Worm (Caenorhabditis elegans) whole organism, L1 larva: ENCODE data around the gene sumv-1.

Source experiments
- ama-1 ChIP-seq: fragments of 150-350 bp; optimal IDR thresholded peaks from 2 replicates; lab custom pipeline; 2014
- ces-1 ChIP-seq: fragments of 150-350 bp; optimal IDR thresholded peaks from 2 replicates; lab custom pipeline; 2014; ENCODE audit warnings: missing biosample characterization, missing genetic modification reagents, missing genetic modification characterization
- elt-2 ChIP-seq: sonication (generic microtip); optimal IDR thresholded peaks from 2 replicates; lab custom pipeline; 2016; ENCODE audit warnings: missing genetic modification characterization, mild to moderate bottlenecking, inconsistent platforms, missing compliant biosample characterization, missing genetic modification reagents
- lin-14 ChIP-seq: fragments of 200-800 bp; sonication (Bioruptor generic); optimal IDR thresholded peaks from 2 replicates; lab custom pipeline; 2018; ENCODE audit warnings: mild to moderate bottlenecking, missing genetic modification characterization, moderate library complexity, missing compliant biosample characterization
- lsy-2 ChIP-seq, 2 experiments: fragments of 150-350 bp; optimal IDR thresholded peaks; 2 replicates each; lab custom pipeline; 2014; ENCODE audit warnings: missing biosample characterization in 2 of 2, missing genetic modification characterization in 2 of 2
- mef-2 ChIP-seq: fragments of 150-350 bp; optimal IDR thresholded peaks from 2 replicates; lab custom pipeline; 2014; ENCODE audit warnings: missing biosample characterization, missing genetic modification characterization
- nhr-12 ChIP-seq: sonication (generic microtip); optimal IDR thresholded peaks from 2 replicates; lab custom pipeline; 2017; ENCODE audit warnings: missing biosample characterization, missing genetic modification characterization
- pag-3 ChIP-seq: sonication (generic microtip); optimal IDR thresholded peaks from 2 replicates; lab custom pipeline; 2017; ENCODE audit warnings: missing genetic modification characterization, mild to moderate bottlenecking, missing compliant biosample characterization, antibody characterized with exemption, borderline replicate concordance; ENCODE audit not compliant: insufficient read depth
- snu-23 ChIP-seq: sonication (generic microtip); optimal IDR thresholded peaks from 2 replicates; lab custom pipeline; 2016; ENCODE audit warnings: missing genetic modification characterization, missing compliant biosample characterization
- unc-130 ChIP-seq: fragments of 150-350 bp; optimal IDR thresholded peaks from 2 replicates; lab custom pipeline; 2017; ENCODE audit warnings: missing biosample characterization, missing genetic modification characterization, inconsistent platforms
- unc-62 ChIP-seq: fragments of 150-350 bp; optimal IDR thresholded peaks from 2 replicates; lab custom pipeline; 2014; ENCODE audit warnings: missing biosample characterization, missing genetic modification reagents, missing genetic modification characterization
- ztf-11 ChIP-seq, 2 experiments: sonication (generic microtip); optimal IDR thresholded peaks; 2 replicates each; lab custom pipeline; 2016 to 2017; ENCODE audit warnings: missing genetic modification characterization in 2 of 2, missing biosample characterization in 1 of 2, missing compliant biosample characterization in 1 of 2

DNA sequence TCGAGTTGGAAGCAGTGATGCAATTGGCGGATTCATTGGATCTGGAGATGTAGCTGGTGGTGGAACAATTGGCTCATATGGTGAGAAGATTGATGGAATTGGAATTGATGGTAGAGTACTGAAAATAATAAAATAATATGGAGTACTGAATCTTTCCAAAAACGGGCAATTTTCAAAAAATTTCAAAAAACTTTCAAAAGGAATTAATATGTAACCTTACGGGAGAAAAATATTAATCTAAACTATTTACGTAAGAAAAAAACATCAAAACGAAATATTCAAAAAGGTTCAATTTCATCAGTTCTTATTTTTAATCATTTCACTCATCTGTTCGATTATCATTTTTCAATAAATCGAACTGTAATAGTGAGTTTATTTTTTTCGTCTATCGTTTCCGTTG, 15.8 kb upstream of the sumv-1 start, which contains the start of gene ZC395.4:
- TF ChIP-seq unc-130 (tag; lab: Kevin White, UChicago) (no peak), unc-62 (GFP tag; lab: Kevin White, UChicago) (no peak), ama-1 (lab: Kevin White, UChicago) (no peak), lsy-2 (tag; optimal IDR thresholded peaks at IDR 0.05; lab: Kevin White, UChicago) (no peak), nhr-12 (tag; lab: Kevin White, UChicago) (no peak), lin-14 (GFP tag; lab: Kevin White, UChicago) (no peak), elt-2 (no peak), pag-3 (tag; lab: Kevin White, UChicago) (no peak), ztf-11 (tag; optimal IDR thresholded peaks at IDR 0.05; lab: Kevin White, UChicago) (no peak), snu-23 (no peak), mef-2 (tag; lab: Kevin White, UChicago) (no peak), ces-1 (no peak)
